Fruit fly (Drosophila melanogaster): ENCODE data around the gene CG31415.
A peak's percentile ranks its signal among the peaks of the same experiment; 100 is the strongest.

The CG31415 gene

DNA sequence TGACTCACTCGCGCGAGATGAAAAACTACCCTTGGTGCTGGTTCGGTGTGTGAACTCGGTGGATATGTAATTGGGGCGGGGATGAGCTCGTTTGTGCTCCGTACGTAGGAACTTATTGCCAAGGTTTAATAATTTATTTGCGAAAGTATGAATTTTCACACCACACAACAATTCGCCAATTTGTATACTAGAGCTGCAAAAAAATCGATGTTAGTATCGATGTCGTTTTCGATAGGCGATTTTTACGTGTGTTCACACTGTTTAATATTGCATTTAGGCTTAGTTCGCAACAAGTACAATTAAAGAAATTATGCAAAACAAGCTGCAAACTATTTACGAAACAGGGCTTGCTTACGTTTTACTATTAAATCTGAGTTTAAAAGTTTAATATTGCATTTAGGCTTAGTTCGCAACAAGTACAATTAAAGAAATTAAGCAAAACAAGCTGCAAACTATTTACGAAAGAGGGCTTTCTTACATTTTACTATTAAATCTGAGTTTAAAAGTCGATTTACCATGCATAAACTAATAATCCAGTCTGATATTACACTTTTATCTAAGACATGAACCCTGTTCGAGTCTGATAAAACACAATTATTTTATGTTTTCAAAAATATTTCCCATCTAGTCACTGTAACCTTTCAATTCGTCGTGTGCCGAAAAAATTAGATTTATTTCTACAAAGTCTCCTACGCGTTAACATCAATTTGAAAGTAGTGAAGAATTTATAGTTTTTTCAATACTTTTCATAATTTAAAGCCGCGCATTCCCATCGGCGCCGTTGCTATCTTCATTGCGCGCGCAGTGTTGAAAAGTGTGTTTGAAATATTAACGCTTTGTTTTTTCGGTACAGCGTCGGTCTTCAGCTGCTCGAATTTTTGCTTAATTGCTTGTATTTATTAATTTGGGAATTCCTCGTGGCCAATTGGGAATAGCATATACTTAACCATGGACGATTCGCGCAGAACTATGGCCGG, 19.9 kb downstream of the CG31415 start, which contains the start of the genes Snap24 and CG8478 (continued):
- no peak for TF ChIP-seq Fer2 (tag; optimal IDR thresholded peaks at IDR 0.05)
- TF ChIP-seq bab2 (GFP tag; optimal IDR thresholded peaks at IDR 0.05) = no peak
- no peak for TF ChIP-seq HLHmδ (GFP tag; optimal IDR thresholded peaks at IDR 0.05)
- no peak for TF ChIP-seq Bdp1 (GFP tag; optimal IDR thresholded peaks at IDR 0.05)
- TF ChIP-seq jigr1 (GFP tag; IDR thresholded peaks at IDR 0.05) = no peak
- no peak for TF ChIP-seq CG16863 (GFP tag; optimal IDR thresholded peaks at IDR 0.05)
- TF ChIP-seq CG6813 (GFP tag; optimal IDR thresholded peaks at IDR 0.05) = no peak
- TF ChIP-seq CG31224 (GFP tag; IDR thresholded peaks at IDR 0.05) = no peak
- no peak for TF ChIP-seq CG7786 (GFP tag; optimal IDR thresholded peaks at IDR 0.05)
- peak; percentile 0 for TF ChIP-seq grau (tag; optimal IDR thresholded peaks at IDR 0.05)
- TF ChIP-seq al (GFP tag; IDR thresholded peaks at IDR 0.05) = no peak
- no peak for TF ChIP-seq Sry-β (GFP tag; optimal IDR thresholded peaks at IDR 0.05)
- TF ChIP-seq Mes4 (GFP tag; optimal IDR thresholded peaks at IDR 0.05) = no peak
- no peak for TF ChIP-seq corto (GFP tag; optimal IDR thresholded peaks at IDR 0.05)
- no peak for TF ChIP-seq Jarid2 (GFP tag; optimal IDR thresholded peaks at IDR 0.05)
- no peak for TF ChIP-seq dmrt99B (tag; optimal IDR thresholded peaks at IDR 0.05)
- TF ChIP-seq Hr78 (GFP tag; optimal IDR thresholded peaks at IDR 0.05) = no peak
- TF ChIP-seq Gug (GFP tag; IDR thresholded peaks at IDR 0.05) = no peak
- TF ChIP-seq vvl (GFP tag; IDR thresholded peaks at IDR 0.05) = no peak; the same call in 1 of the 2 replicates
- TF ChIP-seq az2 (GFP tag; optimal IDR thresholded peaks at IDR 0.05) = no peak
- no peak for TF ChIP-seq usp (GFP tag; optimal IDR thresholded peaks at IDR 0.05)
- no peak for TF ChIP-seq CG15696 (tag; optimal IDR thresholded peaks at IDR 0.05)
- no peak for TF ChIP-seq CG10366 (GFP tag; IDR thresholded peaks at IDR 0.05)
- TF ChIP-seq CG10274 (GFP tag; optimal IDR thresholded peaks at IDR 0.05) = no peak
- no peak for TF ChIP-seq lov (optimal IDR thresholded peaks at IDR 0.05)
- TF ChIP-seq lov (GFP tag; IDR thresholded peaks at IDR 0.05) = no peak
- TF ChIP-seq CG10959 (GFP tag; IDR thresholded peaks at IDR 0.05) = no peak
- no peak for TF ChIP-seq ttk (GFP tag; IDR thresholded peaks at IDR 0.05)
- TF ChIP-seq CG18619 (GFP tag; optimal IDR thresholded peaks at IDR 0.05) = no peak
- TF ChIP-seq CG12299 (tag; optimal IDR thresholded peaks at IDR 0.05) = no peak
- no peak for TF ChIP-seq bsh (GFP tag; optimal IDR thresholded peaks at IDR 0.05)
- TF ChIP-seq Stat92E (GFP tag; optimal IDR thresholded peaks at IDR 0.05) = no peak
- no peak for TF ChIP-seq CG10462 (GFP tag; optimal IDR thresholded peaks at IDR 0.05)
- TF ChIP-seq klu (GFP tag; IDR thresholded peaks at IDR 0.05) = no peak
- no peak for TF ChIP-seq CG1602 (GFP tag; optimal IDR thresholded peaks at IDR 0.05)
- no peak for TF ChIP-seq Hsf (GFP tag; optimal IDR thresholded peaks at IDR 0.05)
- peak; percentile 70 for TF ChIP-seq Med (GFP tag)
- TF ChIP-seq CG2120 (GFP tag; optimal IDR thresholded peaks at IDR 0.05) = no peak
- TF ChIP-seq hth (optimal IDR thresholded peaks at IDR 0.05) = no peak
- TF ChIP-seq B-H1 (GFP tag; IDR thresholded peaks at IDR 0.05) = no peak
- no peak for TF ChIP-seq pum (GFP tag; optimal IDR thresholded peaks at IDR 0.05)
- TF ChIP-seq CG13287 (GFP tag; IDR thresholded peaks at IDR 0.05; ENCODE audit: partially characterized antibody) = peak; percentile 82
- no peak for TF ChIP-seq lbe (GFP tag; optimal IDR thresholded peaks at IDR 0.05)
- TF ChIP-seq CG7271 (tag; optimal IDR thresholded peaks at IDR 0.05) = no peak
- no peak for TF ChIP-seq twi (tag; optimal IDR thresholded peaks at IDR 0.05)
- no peak for TF ChIP-seq pan (optimal IDR thresholded peaks at IDR 0.05)
- TF ChIP-seq pan (GFP tag; optimal IDR thresholded peaks at IDR 0.05 in 1 of 2, IDR thresholded peaks at IDR 0.05 in 1 of 2) = no peak
- no peak for TF ChIP-seq chn (GFP tag; optimal IDR thresholded peaks at IDR 0.05)
- no peak for TF ChIP-seq HmgZ (tag; optimal IDR thresholded peaks at IDR 0.05)
- TF ChIP-seq exex (tag; optimal IDR thresholded peaks at IDR 0.05) = no peak
